Worm (Caenorhabditis elegans) whole organism, L1 larva: ENCODE data around the gene moc-5.

Experiments used
- ama-1 ChIP-seq: fragments of 150-350 bp; optimal IDR thresholded peaks from 2 replicates; lab custom pipeline; 2014
- ces-1 ChIP-seq: fragments of 150-350 bp; optimal IDR thresholded peaks from 2 replicates; lab custom pipeline; 2014; ENCODE audit warnings: missing biosample characterization, missing genetic modification reagents, missing genetic modification characterization
- egl-27 ChIP-seq, 2 experiments: fragments of 150-350 bp in 1 of 2; sonication (generic microtip); optimal IDR thresholded peaks; 3 replicates each; lab custom pipeline; 2017 to 2018; ENCODE audit warnings: missing biosample characterization in 2 of 2, missing genetic modification characterization in 2 of 2, missing genetic modification reagents in 2 of 2
- fkh-8 ChIP-seq: sonication (generic microtip); optimal IDR thresholded peaks from 2 replicates; lab custom pipeline; 2016; ENCODE audit warnings: mild to moderate bottlenecking, missing genetic modification characterization, missing compliant biosample characterization
- lin-13 ChIP-seq: fragments of 150-350 bp; optimal IDR thresholded peaks from 2 replicates; lab custom pipeline; 2014; ENCODE audit warnings: missing biosample characterization, missing genetic modification reagents, missing genetic modification characterization
- lin-14 ChIP-seq: fragments of 200-800 bp; sonication (Bioruptor generic); optimal IDR thresholded peaks from 2 replicates; lab custom pipeline; 2018; ENCODE audit warnings: mild to moderate bottlenecking, missing genetic modification characterization, moderate library complexity, missing compliant biosample characterization
- lin-35 ChIP-seq, 2 experiments: fragments of 150-350 bp; optimal IDR thresholded peaks; 2 replicates each; lab custom pipeline; 2014; ENCODE audit warnings: missing biosample characterization in 2 of 2, missing genetic modification characterization in 2 of 2, missing genetic modification reagents in 2 of 2
- lir-3 ChIP-seq: sonication (generic microtip); optimal IDR thresholded peaks from 2 replicates; lab custom pipeline; 2016; ENCODE audit warnings: mild to moderate bottlenecking, missing genetic modification characterization, moderate library complexity, missing compliant biosample characterization; ENCODE audit not compliant: poor library complexity
- nhr-11 ChIP-seq: fragments of 150-350 bp; optimal IDR thresholded peaks from 2 replicates; lab custom pipeline; 2014; ENCODE audit warnings: missing biosample characterization, missing genetic modification characterization
- nhr-28 ChIP-seq: fragments of 150-350 bp; optimal IDR thresholded peaks from 2 replicates; lab custom pipeline; 2014; ENCODE audit warnings: missing biosample characterization, missing genetic modification characterization
- nhr-76 ChIP-seq: sonication (generic microtip); optimal IDR thresholded peaks from 2 replicates; lab custom pipeline; 2017; ENCODE audit warnings: missing biosample characterization, missing genetic modification characterization
- nhr-77 ChIP-seq: fragments of 150-350 bp; optimal IDR thresholded peaks from 2 replicates; lab custom pipeline; 2014; ENCODE audit warnings: missing biosample characterization, missing genetic modification characterization
- zag-1 ChIP-seq: fragments of 150-350 bp; optimal IDR thresholded peaks from 2 replicates; lab custom pipeline; 2014; ENCODE audit warnings: missing biosample characterization, missing genetic modification characterization

DNA sequence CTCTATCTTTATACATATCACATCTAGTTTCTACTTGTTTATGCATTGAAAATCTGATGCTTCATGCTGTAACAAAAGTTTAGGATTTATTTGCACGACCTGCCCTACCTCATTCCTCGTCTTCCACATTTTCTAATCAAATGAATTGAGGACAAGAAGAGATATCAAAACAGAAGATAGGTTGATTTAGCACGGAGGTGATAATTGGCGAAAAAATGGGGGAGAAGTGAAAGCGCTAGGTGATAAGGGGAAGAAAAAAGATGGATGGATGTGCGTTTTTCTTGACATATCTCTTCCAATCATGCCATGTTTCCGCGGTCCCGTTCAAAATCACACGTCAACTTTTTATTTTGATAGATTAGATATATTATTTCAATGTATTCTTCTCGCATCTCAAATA lies 42.3 kb upstream of the moc-5 start:
- no peak for TF ChIP-seq lin-35 (GFP tag; optimal IDR thresholded peaks at IDR 0.05; lab: Kevin White, UChicago)
- TF ChIP-seq zag-1 = no peak
- TF ChIP-seq nhr-77 (tag; lab: Kevin White, UChicago) = no peak
- TF ChIP-seq lin-13 = no peak
- TF ChIP-seq nhr-11 (tag; lab: Kevin White, UChicago) = no peak
- TF ChIP-seq ces-1 = no peak
- no peak for TF ChIP-seq nhr-76 (tag; lab: Kevin White, UChicago)
- no peak for TF ChIP-seq nhr-28 (tag; lab: Kevin White, UChicago)
- TF ChIP-seq lin-14 (GFP tag; lab: Kevin White, UChicago) = peak; percentile 70
- no peak for TF ChIP-seq fkh-8 (tag; lab: Kevin White, UChicago)
- TF ChIP-seq egl-27 (tag; optimal IDR thresholded peaks at IDR 0.05; lab: Kevin White, UChicago) = no peak
- TF ChIP-seq lir-3 (tag; lab: Kevin White, UChicago) = no peak
- no peak for TF ChIP-seq ama-1
